Worm (Caenorhabditis elegans) whole organism, L2 larva: Measurements from ENCODE around the gene R07E3.1.

ENCODE experiments used
- aly-2 ChIP-seq: fragments of 150-350 bp; optimal IDR thresholded peaks from 2 replicates; lab custom pipeline; 2014; ENCODE audit warnings: missing biosample characterization, missing genetic modification characterization
- blmp-1 ChIP-seq: sonication (generic microtip); optimal IDR thresholded peaks from 2 replicates; lab custom pipeline; 2017; ENCODE audit warnings: missing genetic modification characterization, mild to moderate bottlenecking, missing compliant biosample characterization, antibody characterized with exemption, moderate library complexity; ENCODE audit not compliant: insufficient read depth
- gmeb-1 ChIP-seq: fragments of 150-350 bp; optimal IDR thresholded peaks from 2 replicates; lab custom pipeline; 2014; ENCODE audit warnings: missing biosample characterization, missing genetic modification characterization
- mbf-1 ChIP-seq: sonication (generic microtip); optimal IDR thresholded peaks from 2 replicates; lab custom pipeline; 2017; ENCODE audit warnings: missing biosample characterization, missing genetic modification characterization
- nhr-11 ChIP-seq: fragments of 150-350 bp; optimal IDR thresholded peaks from 2 replicates; lab custom pipeline; 2014; ENCODE audit warnings: missing biosample characterization, missing genetic modification characterization
- nhr-21 ChIP-seq: fragments of 150-350 bp; optimal IDR thresholded peaks from 2 replicates; lab custom pipeline; 2014; ENCODE audit warnings: missing biosample characterization, missing genetic modification characterization
- nhr-23 ChIP-seq: fragments of 150-350 bp; optimal IDR thresholded peaks from 2 replicates; lab custom pipeline; 2014; ENCODE audit warnings: missing biosample characterization, missing genetic modification reagents, missing genetic modification characterization
- nhr-25 ChIP-seq: fragments of 150-350 bp; sonication (generic microtip); optimal IDR thresholded peaks from 3 replicates; lab custom pipeline; 2014; ENCODE audit warnings: missing biosample characterization, missing genetic modification characterization
- skn-1 ChIP-seq: sonication (generic microtip); optimal IDR thresholded peaks from 2 replicates; lab custom pipeline; 2017; ENCODE audit warnings: missing biosample characterization, missing genetic modification characterization
- sma-3 ChIP-seq: sonication (generic microtip); optimal IDR thresholded peaks from 2 replicates; lab custom pipeline; 2016; ENCODE audit warnings: missing genetic modification reagents, missing genetic modification characterization, missing compliant biosample characterization
- unc-55 ChIP-seq: fragments of 150-350 bp; sonication (generic microtip); optimal IDR thresholded peaks from 3 replicates; lab custom pipeline; 2014; ENCODE audit warnings: missing biosample characterization, missing genetic modification reagents, missing genetic modification characterization
- zag-1 ChIP-seq: fragments of 150-350 bp; optimal IDR thresholded peaks from 2 replicates; lab custom pipeline; 2014; ENCODE audit warnings: missing biosample characterization, missing genetic modification characterization
- ztf-11 ChIP-seq: sonication (generic microtip); optimal IDR thresholded peaks from 2 replicates; lab custom pipeline; 2017; ENCODE audit warnings: missing biosample characterization, missing genetic modification characterization

DNA sequence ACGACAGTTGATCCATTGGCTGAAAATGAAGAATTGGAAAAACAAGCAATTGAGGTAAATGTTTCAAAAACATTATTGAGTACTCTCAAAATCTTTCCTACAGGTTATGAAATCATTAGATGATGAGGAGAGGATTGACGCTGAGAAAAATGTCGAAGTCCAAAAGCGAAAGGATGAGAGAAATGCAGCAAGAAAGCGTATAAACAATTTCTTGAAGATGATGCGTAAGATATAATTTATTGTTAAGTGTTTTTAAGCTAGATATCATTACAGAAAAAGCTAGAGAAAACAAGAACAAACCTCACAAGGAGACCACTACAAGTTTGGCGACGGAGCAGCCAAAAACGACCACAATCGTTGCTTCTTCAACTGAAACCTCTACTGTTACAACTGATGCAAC lies 21.3 kb downstream of the R07E3.1 start:
- TF ChIP-seq unc-55 (no peak), skn-1 (no peak), nhr-23 (no peak), nhr-11 (tag; lab: Kevin White, UChicago) (no peak), sma-3 (GFP tag; lab: Kevin White, UChicago) (no peak), blmp-1 (tag; lab: Kevin White, UChicago) (no peak), nhr-25 (tag; lab: Kevin White, UChicago) (no peak), aly-2 (tag; lab: Kevin White, UChicago) (no peak), gmeb-1 (tag; lab: Kevin White, UChicago) (no peak), mbf-1 (no peak), nhr-21 (tag; lab: Kevin White, UChicago) (no peak), ztf-11 (tag; lab: Kevin White, UChicago) (no peak), zag-1 (no peak)
